Worm (Caenorhabditis elegans): Measurements from ENCODE around the gene F28B1.2.

The F28B1.2 gene

DNA sequence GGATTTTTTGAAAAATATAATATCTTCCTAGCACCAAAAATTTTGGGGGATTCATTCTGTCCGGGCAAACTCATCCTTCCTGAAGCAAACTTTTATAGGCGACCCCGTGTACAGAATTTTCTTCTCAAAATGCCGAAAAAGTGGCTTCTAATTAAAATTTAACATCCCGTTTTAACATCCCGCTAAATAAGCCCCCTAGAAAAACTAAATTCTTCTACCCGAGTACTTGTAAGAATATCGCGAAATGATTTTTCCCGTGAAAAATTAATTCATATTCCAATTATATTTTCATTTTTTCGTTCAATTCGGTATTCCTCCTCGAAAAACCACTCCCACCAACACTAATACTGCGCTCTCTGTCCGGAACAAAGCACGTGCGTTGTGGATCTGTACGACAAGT, 24.2 kb downstream of the F28B1.2 start, which contains the start of gene T05E12.8:
T05E12.8 (plus strand) TSS at position 301 of the 400 bp plus-strand sequence.
- TF ChIP-seq pha-4 (tag; optimal IDR thresholded peaks at IDR 0.05) (no peak), unc-62 (GFP tag; optimal IDR thresholded peaks at IDR 0.05) (no peak), cnd-1 (tag; optimal IDR thresholded peaks at IDR 0.05) (no peak), mls-2 (tag; optimal IDR thresholded peaks at IDR 0.05) (no peak), lin-32 (GFP tag; optimal IDR thresholded peaks at IDR 0.05) (no peak), zip-8 (tag; optimal IDR thresholded peaks at IDR 0.05) (no peak), ces-1 (GFP tag; optimal IDR thresholded peaks at IDR 0.05) (no peak), drap-1 (GFP tag; optimal IDR thresholded peaks at IDR 0.05) (no peak), lin-13 (tag; optimal IDR thresholded peaks at IDR 0.05) (no peak), mab-5 (tag; optimal IDR thresholded peaks at IDR 0.05) (no peak), sptf-1 (tag; optimal IDR thresholded peaks at IDR 0.05) (no peak), ceh-83 (GFP tag; optimal IDR thresholded peaks at IDR 0.05) (no peak), ztf-11 (tag; optimal IDR thresholded peaks at IDR 0.05) (no peak)

- TF ChIP-seq lin-13 (tag; optimal IDR thresholded peaks at IDR 0.05) (no peak), nhr-28 (tag; optimal IDR thresholded peaks at IDR 0.05) (no peak), lin-32 (GFP tag; optimal IDR thresholded peaks at IDR 0.05) (no peak), snpc-4 (tag; optimal IDR thresholded peaks at IDR 0.05) (no peak), nhr-237 (tag; optimal IDR thresholded peaks at IDR 0.05) (no peak), sptf-1 (tag; optimal IDR thresholded peaks at IDR 0.05) (no peak), unc-62 (GFP tag; optimal IDR thresholded peaks at IDR 0.05) (no peak), nhr-2 (tag; optimal IDR thresholded peaks at IDR 0.05) (no peak), hlh-1 (tag; optimal IDR thresholded peaks at IDR 0.05) (no peak), flh-1 (GFP tag; optimal IDR thresholded peaks at IDR 0.05) (no peak), ceh-39 (tag; optimal IDR thresholded peaks at IDR 0.05) (no peak), unc-120 (tag; optimal IDR thresholded peaks at IDR 0.05; ENCODE audit: poor library complexity, severe bottlenecking) (no peak)
Measured at ce11 chrV:17071578-17071977, 27.0 kb downstream of the F28B1.2 start, which contains the start of gene srbc-14. TSS of gene srbc-14 (minus strand) at chrV:17071678.

- TF ChIP-seq elt-3 (tag; optimal IDR thresholded peaks at IDR 0.05), result no peak
- TF ChIP-seq mls-2 (tag; optimal IDR thresholded peaks at IDR 0.05), result no peak
- TF ChIP-seq nhr-237 (tag; optimal IDR thresholded peaks at IDR 0.05), result no peak
- TF ChIP-seq lin-32 (GFP tag; optimal IDR thresholded peaks at IDR 0.05), result no peak
- no peak for TF ChIP-seq sem-2 (GFP tag; optimal IDR thresholded peaks at IDR 0.05)
- TF ChIP-seq unc-39 (tag; optimal IDR thresholded peaks at IDR 0.05), result no peak
- no peak for TF ChIP-seq ceh-83 (GFP tag; optimal IDR thresholded peaks at IDR 0.05)
- TF ChIP-seq snpc-4 (tag; optimal IDR thresholded peaks at IDR 0.05), result no peak
- TF ChIP-seq M03D4.4 (tag; optimal IDR thresholded peaks at IDR 0.05), result no peak
- TF ChIP-seq unc-62 (GFP tag; optimal IDR thresholded peaks at IDR 0.05), result no peak
- no peak for TF ChIP-seq nhr-76 (tag; optimal IDR thresholded peaks at IDR 0.05)
- TF ChIP-seq drap-1 (GFP tag; optimal IDR thresholded peaks at IDR 0.05), result no peak
- TF ChIP-seq mab-5 (tag; optimal IDR thresholded peaks at IDR 0.05), result no peak
- no peak for TF ChIP-seq lsy-2 (tag; optimal IDR thresholded peaks at IDR 0.05)
- TF ChIP-seq unc-120 (tag; optimal IDR thresholded peaks at IDR 0.05; ENCODE audit: poor library complexity, severe bottlenecking), result no peak
- TF ChIP-seq ces-1 (GFP tag; optimal IDR thresholded peaks at IDR 0.05), result no peak
- no peak for TF ChIP-seq ztf-11 (tag; optimal IDR thresholded peaks at IDR 0.05)
Measured at ce11 chrV:17075900-17076299, 31.3 kb downstream of the F28B1.2 start, which contains the start of gene str-125. TSS of gene str-125 (minus strand) at chrV:17076000.

ce11 chrV:17077889-17078288, 33.3 kb downstream of the F28B1.2 start, which contains the start of gene T05E12.3:
TSS of gene T05E12.3 (minus strand) at chrV:17077989.
- TF ChIP-seq nhr-12 (tag; optimal IDR thresholded peaks at IDR 0.05), result no peak
- no peak for TF ChIP-seq hlh-1 (tag; optimal IDR thresholded peaks at IDR 0.05)
- TF ChIP-seq lin-32 (GFP tag; optimal IDR thresholded peaks at IDR 0.05), result no peak
- no peak for TF ChIP-seq tbx-8 (GFP tag; optimal IDR thresholded peaks at IDR 0.05)
- no peak for TF ChIP-seq ceh-83 (GFP tag; optimal IDR thresholded peaks at IDR 0.05)
- TF ChIP-seq blmp-1 (tag; optimal IDR thresholded peaks at IDR 0.05), result no peak
- TF ChIP-seq M03D4.4 (tag; optimal IDR thresholded peaks at IDR 0.05), result no peak
- no peak for TF ChIP-seq snpc-4 (tag; optimal IDR thresholded peaks at IDR 0.05)

DNA sequence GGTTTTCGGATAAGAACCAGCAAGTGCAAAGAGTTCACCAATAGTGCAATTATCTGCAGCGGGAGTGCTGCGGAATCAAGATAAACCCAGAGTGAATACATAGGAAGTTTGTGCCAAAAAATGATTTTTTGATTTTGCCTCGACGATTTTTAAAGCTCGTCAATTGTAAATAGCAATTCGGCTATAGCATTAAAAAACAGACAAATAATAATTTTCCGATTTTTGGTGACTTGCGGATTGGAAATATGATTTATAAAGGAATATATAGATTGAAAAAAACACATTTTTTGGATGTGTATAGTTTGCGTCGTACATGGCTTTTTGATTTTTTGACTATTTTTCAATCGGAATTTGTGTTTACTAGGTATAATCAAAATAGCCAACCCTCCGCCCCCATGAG, 35.2 kb downstream of the F28B1.2 start, which contains the start of gene srw-20:
srw-20 (minus strand) TSS at position 101 of the 400 bp plus-strand sequence.
- TF ChIP-seq ztf-11 (tag; optimal IDR thresholded peaks at IDR 0.05) (no peak), unc-39 (tag; optimal IDR thresholded peaks at IDR 0.05) (no peak), sem-2 (GFP tag; optimal IDR thresholded peaks at IDR 0.05) (no peak)

ce11 chrV:17082718-17083117, 38.1 kb downstream of the F28B1.2 start, which contains the start of gene T05E12.9:
TSS of gene T05E12.9 (minus strand) at chrV:17082818.
- TF ChIP-seq drap-1 (GFP tag; optimal IDR thresholded peaks at IDR 0.05), result no peak
- no peak for TF ChIP-seq lin-32 (GFP tag; optimal IDR thresholded peaks at IDR 0.05)
- no peak for TF ChIP-seq mls-2 (tag; optimal IDR thresholded peaks at IDR 0.05)

Data from whole organism, mixed stage, embryonic.